Worm (Caenorhabditis elegans) whole organism, L4/young adult: ENCODE measurements around the gene F49F1.15.

ENCODE experiments used
- W03F9.2 ChIP-seq: fragments of 150-350 bp; optimal IDR thresholded peaks from 2 replicates; lab custom pipeline; 2014; ENCODE audit warnings: missing biosample characterization, missing genetic modification characterization
- him-1 ChIP-seq: sonication (generic microtip); optimal IDR thresholded peaks from 2 replicates; lab custom pipeline; 2016; ENCODE audit warnings: missing genotype, missing genetic modification reagents, missing genetic modification characterization, missing compliant biosample characterization

DNA sequence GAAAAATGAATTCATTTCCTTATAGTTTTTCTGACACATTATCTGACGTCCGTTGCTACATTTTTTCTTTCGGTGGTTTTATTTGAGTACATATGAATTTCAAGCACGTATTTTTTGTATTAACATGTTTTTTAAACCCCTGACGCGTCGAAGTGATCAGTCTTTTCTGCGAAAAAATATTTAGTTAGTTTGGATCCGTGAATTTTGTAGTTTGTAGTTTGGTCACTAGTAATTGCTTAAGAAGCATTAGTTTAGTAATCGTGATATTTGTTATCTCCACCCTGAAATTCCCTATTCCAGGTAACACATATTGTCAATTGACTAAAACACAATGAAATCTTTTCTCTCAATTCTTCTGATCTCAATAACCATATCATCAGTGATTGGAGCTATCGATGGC is 5.7 kb downstream of the F49F1.15 start, which contains the start of gene C35B1.7:
- TF ChIP-seq him-1 (tag; lab: Kevin White, UChicago) (no peak), W03F9.2 (tag; lab: Kevin White, UChicago) (no peak)
